Fruit fly (Drosophila melanogaster) whole organism, embryonic: ENCODE data around the gene CG42716.

Experiments
- Adf1 ChIP-seq: fragments of 200-800 bp; sonication (Bioruptor generic); IDR thresholded peaks from 2 replicates; pipeline ENCODE4 v1.3.6; 2022; ENCODE audit warnings: missing biosample characterization, missing genetic modification characterization
- Awh ChIP-seq: fragments of 200-800 bp; sonication (Bioruptor generic); IDR thresholded peaks from 2 replicates; pipeline ENCODE4, ENCODE4 v1.3.6; 2022; ENCODE audit warnings: missing biosample characterization, missing genetic modification characterization
- CG10321 ChIP-seq: fragments of 200-800 bp; sonication (Bioruptor generic); IDR thresholded peaks from 2 replicates; pipeline ENCODE4 v1.3.6; 2022; ENCODE audit warnings: missing biosample characterization, missing genetic modification characterization
- CG11504 ChIP-seq: fragments of 200-800 bp; sonication (Bioruptor generic); optimal IDR thresholded peaks from 3 replicates; lab custom pipeline; 2019; ENCODE audit warnings: missing biosample characterization, mild to moderate bottlenecking, missing genetic modification characterization, moderate library complexity
- CG14014 ChIP-seq: fragments of 200-800 bp; sonication (Bioruptor generic); IDR thresholded peaks from 2 replicates; pipeline ENCODE4 v1.3.6; 2022; ENCODE audit warnings: missing biosample characterization, missing genetic modification characterization
- CG14441 ChIP-seq: fragments of 200-800 bp; sonication (Bioruptor generic); IDR thresholded peaks from 2 replicates; pipeline ENCODE4 v1.3.6; 2022; ENCODE audit warnings: missing biosample characterization, missing genetic modification characterization
- CG16863 ChIP-seq: fragments of 200-800 bp; sonication (Bioruptor generic); optimal IDR thresholded peaks from 3 replicates; lab custom pipeline; 2016; ENCODE audit warnings: missing biosample characterization, missing genetic modification characterization
- CG2129 ChIP-seq: fragments of 200-800 bp; sonication (Bioruptor generic); IDR thresholded peaks from 2 replicates; pipeline ENCODE4 v1.3.6; 2022; ENCODE audit warnings: missing biosample characterization, missing genetic modification characterization; ENCODE audit not compliant: partially characterized antibody
- CG3163 ChIP-seq: fragments of 200-800 bp; sonication (Bioruptor generic); optimal IDR thresholded peaks from 3 replicates; lab custom pipeline; 2016; ENCODE audit warnings: missing biosample characterization, missing genetic modification characterization
- CG32532 ChIP-seq: fragments of 200-800 bp; sonication (Bioruptor generic); IDR thresholded peaks from 2 replicates; pipeline ENCODE4 v1.3.6; 2022; ENCODE audit warnings: missing biosample characterization, missing genetic modification characterization
- CG32767 ChIP-seq: fragments of 200-800 bp; sonication (Bioruptor generic); IDR thresholded peaks from 2 replicates; pipeline ENCODE4 v1.3.6; 2022; ENCODE audit warnings: missing biosample characterization, missing genetic modification characterization
- CG3281 ChIP-seq: fragments of 200-800 bp; sonication (Bioruptor generic); optimal IDR thresholded peaks from 3 replicates; lab custom pipeline; 2017; ENCODE audit warnings: missing biosample characterization, mild to moderate bottlenecking, missing genetic modification characterization
- CG33213 ChIP-seq: fragments of 200-800 bp; sonication (Bioruptor generic); optimal IDR thresholded peaks from 3 replicates; lab custom pipeline; 2016; ENCODE audit warnings: missing biosample characterization, missing genetic modification characterization
- CG3995 ChIP-seq: fragments of 200-800 bp; sonication (Bioruptor generic); optimal IDR thresholded peaks from 3 replicates; lab custom pipeline; 2016; ENCODE audit warnings: missing biosample characterization, missing genetic modification characterization
- CG6175 ChIP-seq: fragments of 200-800 bp; sonication (Bioruptor generic); IDR thresholded peaks from 3 replicates; pipeline ENCODE4 v1.3.6; 2022; ENCODE audit warnings: missing biosample characterization, missing genetic modification characterization
- CG6765 ChIP-seq: fragments of 200-800 bp; sonication (Bioruptor generic); optimal IDR thresholded peaks from 3 replicates; lab custom pipeline; 2017; ENCODE audit warnings: missing biosample characterization, mild to moderate bottlenecking, missing genetic modification characterization
- CG8089 ChIP-seq: fragments of 200-800 bp; sonication (Bioruptor generic); optimal IDR thresholded peaks from 3 replicates; lab custom pipeline; 2016; ENCODE audit warnings: missing biosample characterization, missing genetic modification characterization
- CG8765 ChIP-seq: fragments of 200-800 bp; sonication (Bioruptor generic); IDR thresholded peaks from 2 replicates; pipeline ENCODE4 v1.3.6; 2022; ENCODE audit warnings: missing biosample characterization, missing genetic modification characterization
- CG8944 ChIP-seq: fragments of 200-800 bp; sonication (Bioruptor generic); optimal IDR thresholded peaks from 3 replicates; lab custom pipeline; 2016; ENCODE audit warnings: missing biosample characterization, missing genetic modification characterization
- CG9437 ChIP-seq: fragments of 200-800 bp; sonication (Bioruptor generic); optimal IDR thresholded peaks from 2 replicates; lab custom pipeline; 2018; ENCODE audit warnings: missing biosample characterization, mild to moderate bottlenecking, missing genetic modification characterization
- Chrac-16 ChIP-seq: fragments of 200-800 bp; sonication (Bioruptor generic); optimal IDR thresholded peaks from 3 replicates; lab custom pipeline; 2016; ENCODE audit warnings: missing biosample characterization, missing genetic modification characterization
- Dbx ChIP-seq: fragments of 200-800 bp; sonication (Bioruptor generic); IDR thresholded peaks from 3 replicates; pipeline ENCODE4 v1.3.6; 2022; ENCODE audit warnings: missing biosample characterization, missing genetic modification characterization
- Eip74EF ChIP-seq, 2 experiments: fragments of 200-800 bp in 1 of 2; fragments of >200 bp in 1 of 2; sonication (Bioruptor generic) in 1 of 2; optimal IDR thresholded peaks; 2 replicates each; lab custom pipeline; 2017 to 2019; ENCODE audit warnings: missing biosample characterization in 2 of 2, missing genetic modification characterization in 2 of 2, mild to moderate bottlenecking in 1 of 2, moderate library complexity in 1 of 2
- HLH54F ChIP-seq: fragments of 200-800 bp; sonication (Bioruptor generic); optimal IDR thresholded peaks from 3 replicates; lab custom pipeline; 2016; ENCODE audit warnings: missing biosample characterization, missing genetic modification characterization
- HmgZ ChIP-seq: fragments of 200-800 bp; sonication (Bioruptor generic); optimal IDR thresholded peaks from 2 replicates; lab custom pipeline; 2018; ENCODE audit warnings: missing biosample characterization, mild to moderate bottlenecking, missing genetic modification characterization
- Hr51 ChIP-seq, 2 experiments: fragments of 200-800 bp; sonication (Bioruptor generic); optimal IDR thresholded peaks; 2 replicates in 1 of 2; 3 replicates in 1 of 2; lab custom pipeline; 2016 to 2018; ENCODE audit warnings: missing biosample characterization in 2 of 2, missing genetic modification characterization in 2 of 2, mild to moderate bottlenecking in 1 of 2, moderate library complexity in 1 of 2
- Lpt ChIP-seq: fragments of >200 bp; optimal IDR thresholded peaks from 2 replicates; lab custom pipeline; 2018; ENCODE audit warnings: missing biosample characterization, missing genetic modification characterization
- Oaz ChIP-seq: fragments of 200-800 bp; sonication (Bioruptor generic); IDR thresholded peaks from 2 replicates; pipeline ENCODE4 v1.3.6; 2022; ENCODE audit warnings: missing biosample characterization, missing genetic modification characterization
- Ravus ChIP-seq: fragments of 200-800 bp; sonication (Bioruptor generic); IDR thresholded peaks from 2 replicates; pipeline ENCODE4 v1.3.6; 2022; ENCODE audit warnings: missing biosample characterization, missing genetic modification characterization
- Sry-δ ChIP-seq: fragments of 200-800 bp; sonication (Bioruptor generic); optimal IDR thresholded peaks from 2 replicates; lab custom pipeline; 2016; ENCODE audit warnings: missing biosample characterization, missing genetic modification characterization
- YL-1 ChIP-seq: fragments of 200-800 bp; sonication (Bioruptor generic); optimal IDR thresholded peaks from 3 replicates; lab custom pipeline; 2017; ENCODE audit warnings: missing biosample characterization, mild to moderate bottlenecking, missing genetic modification characterization
- crol ChIP-seq: fragments of 200-800 bp; sonication (Bioruptor generic); IDR thresholded peaks from 2 replicates; pipeline ENCODE4 v1.3.6; 2022; ENCODE audit warnings: missing biosample characterization, missing genetic modification characterization
- da ChIP-seq: fragments of 200-800 bp; sonication (Bioruptor generic); optimal IDR thresholded peaks from 2 replicates; lab custom pipeline; 2016; ENCODE audit warnings: missing biosample characterization, missing genetic modification characterization
- disco-r ChIP-seq: fragments of 200-800 bp; sonication (Bioruptor generic); optimal IDR thresholded peaks from 2 replicates; lab custom pipeline; 2016; ENCODE audit warnings: missing biosample characterization, missing genetic modification characterization
- dmrt99B ChIP-seq: fragments of 200-800 bp; sonication (Bioruptor generic); optimal IDR thresholded peaks from 2 replicates; lab custom pipeline; 2018; ENCODE audit warnings: missing biosample characterization, mild to moderate bottlenecking, missing genetic modification characterization, moderate library complexity
- en ChIP-seq: fragments of 200-800 bp; sonication (Bioruptor generic); optimal IDR thresholded peaks from 2 replicates; lab custom pipeline; 2016; ENCODE audit warnings: missing biosample characterization, missing genetic modification characterization
- grau ChIP-seq: fragments of 200-800 bp; optimal IDR thresholded peaks from 3 replicates; lab custom pipeline; 2019; ENCODE audit warnings: missing biosample characterization, mild to moderate bottlenecking, missing genetic modification characterization, moderate library complexity
- gsb ChIP-seq: fragments of 200-800 bp; sonication (Bioruptor generic); IDR thresholded peaks from 2 replicates; pipeline ENCODE4 v1.3.6; 2022; ENCODE audit warnings: missing biosample characterization, missing genetic modification characterization
- ind ChIP-seq: fragments of 200-800 bp; sonication (Bioruptor generic); optimal IDR thresholded peaks from 3 replicates; lab custom pipeline; 2016; ENCODE audit warnings: missing biosample characterization, missing genetic modification characterization
- lab ChIP-seq: fragments of 200-800 bp; sonication (Bioruptor generic); optimal IDR thresholded peaks from 3 replicates; lab custom pipeline; 2017; ENCODE audit warnings: missing biosample characterization, missing genetic modification characterization, mild to moderate bottlenecking, moderate library complexity, missing genetic modification reagents
- nerfin-1 ChIP-seq: fragments of 200-800 bp; sonication (Bioruptor generic); optimal IDR thresholded peaks from 3 replicates; lab custom pipeline; 2019; ENCODE audit warnings: missing biosample characterization, mild to moderate bottlenecking, missing genetic modification characterization, moderate library complexity
- p53 ChIP-seq: fragments of 200-800 bp; sonication (Bioruptor generic); optimal IDR thresholded peaks from 2 replicates; lab custom pipeline; 2016; ENCODE audit warnings: missing biosample characterization, missing genetic modification characterization
- pnt ChIP-seq: fragments of 200-800 bp; sonication (Bioruptor generic); optimal IDR thresholded peaks from 3 replicates; lab custom pipeline; 2016; ENCODE audit warnings: missing biosample characterization, missing genetic modification characterization
- pros ChIP-seq: fragments of 200-800 bp; sonication (Bioruptor generic); optimal IDR thresholded peaks from 3 replicates; lab custom pipeline; 2019; ENCODE audit warnings: missing biosample characterization, mild to moderate bottlenecking, missing genetic modification characterization, moderate library complexity
- psq ChIP-seq: fragments of 200-800 bp; sonication (Bioruptor generic); optimal IDR thresholded peaks from 2 replicates; lab custom pipeline; 2017; ENCODE audit warnings: missing biosample characterization, missing genetic modification characterization
- pum ChIP-seq: fragments of 200-800 bp; sonication (Bioruptor generic); optimal IDR thresholded peaks from 2 replicates; lab custom pipeline; 2016; ENCODE audit warnings: missing biosample characterization, missing genetic modification characterization
- row ChIP-seq: fragments of 200-800 bp; sonication (Bioruptor generic); IDR thresholded peaks from 3 replicates; pipeline ENCODE4 v1.3.6; 2022; ENCODE audit warnings: missing biosample characterization, missing genetic modification characterization
- sima ChIP-seq: fragments of 200-800 bp; sonication (Bioruptor generic); optimal IDR thresholded peaks from 2 replicates; lab custom pipeline; 2016; ENCODE audit warnings: missing biosample characterization, missing genetic modification characterization
- sug ChIP-seq: fragments of 200-800 bp; optimal IDR thresholded peaks from 2 replicates; lab custom pipeline; 2019; ENCODE audit warnings: missing biosample characterization, mild to moderate bottlenecking, missing genetic modification characterization, moderate library complexity
- tup ChIP-seq: fragments of 200-800 bp; sonication (Bioruptor generic); optimal IDR thresholded peaks from 2 replicates; lab custom pipeline; 2016; ENCODE audit warnings: missing biosample characterization, mild to moderate bottlenecking, missing genetic modification characterization, moderate library complexity
- vnd ChIP-seq: fragments of 200-800 bp; sonication (Bioruptor generic); IDR thresholded peaks from 3 replicates; pipeline ENCODE4 v1.3.6; 2022; ENCODE audit warnings: missing biosample characterization, missing genetic modification characterization; ENCODE audit not compliant: partially characterized antibody
- zf30C ChIP-seq: fragments of 200-800 bp; sonication (Bioruptor generic); optimal IDR thresholded peaks from 3 replicates; lab custom pipeline; 2018; ENCODE audit warnings: missing biosample characterization, mild to moderate bottlenecking, missing genetic modification characterization

The CG42716 gene

dm6 chr3L:16048086-16048485, 14.5 kb downstream of the CG42716 start (continued):
- TF ChIP-seq sug (tag; lab: Kevin White, UChicago), result peak; percentile 59
- TF ChIP-seq row (GFP tag; lab: Robert Waterston, UW), result peak; percentile 71
- TF ChIP-seq Eip74EF (GFP tag; optimal IDR thresholded peaks at IDR 0.05; lab: Kevin White, UChicago), result no peak
- no peak for TF ChIP-seq Oaz (GFP tag; lab: Robert Waterston, UW)
- TF ChIP-seq CG6175 (GFP tag; lab: Robert Waterston, UW), result 0 out of 3 replicates have a peak, but pooled peaks have one; percentile 67
- TF ChIP-seq CG14441 (GFP tag; lab: Robert Waterston, UW), result peak; percentile 75
- peak; percentile 29 for TF ChIP-seq HmgZ
- no peak for TF ChIP-seq da (GFP tag; lab: Kevin White, UChicago)
- TF ChIP-seq pros, result no peak
- no peak for TF ChIP-seq nerfin-1 (tag; lab: Kevin White, UChicago)
- peak; percentile 50 to 54 for TF ChIP-seq Hr51 (GFP tag; optimal IDR thresholded peaks at IDR 0.05; lab: Kevin White, UChicago)
- TF ChIP-seq Chrac-16 (GFP tag; lab: Kevin White, UChicago), result peak; percentile 38
- TF ChIP-seq psq (GFP tag; lab: Kevin White, UChicago), result no peak
- 0 out of 3 replicates have a peak, but pooled peaks have one; percentile 40 for TF ChIP-seq Dbx
- peak; percentile 71 for TF ChIP-seq CG14014 (GFP tag; lab: Robert Waterston, UW)
- TF ChIP-seq grau (tag; lab: Kevin White, UChicago), result peak; percentile 62
- no peak for TF ChIP-seq CG16863
- peak; percentile 66 for TF ChIP-seq CG3281
- TF ChIP-seq vnd (GFP tag; lab: Robert Waterston, UW), result no peak
- peak; percentile 34 for TF ChIP-seq CG32767
- TF ChIP-seq YL-1 (GFP tag; lab: Kevin White, UChicago), result no peak
- peak; percentile 23 for TF ChIP-seq CG8089
- no peak; the same call in 1 of the 2 replicates for TF ChIP-seq CG10321 (GFP tag; lab: Robert Waterston, UW)
- TF ChIP-seq en (GFP tag; lab: Kevin White, UChicago), result no peak
- TF ChIP-seq pnt (GFP tag; lab: Kevin White, UChicago), result no peak
- TF ChIP-seq dmrt99B (tag; lab: Kevin White, UChicago), result no peak
- TF ChIP-seq pum (GFP tag; lab: Kevin White, UChicago), result no peak
- no peak for TF ChIP-seq CG3163 (GFP tag; lab: Kevin White, UChicago)
- peak; percentile 56 for TF ChIP-seq ind
- no peak for TF ChIP-seq zf30C (GFP tag; lab: Kevin White, UChicago)
- TF ChIP-seq CG2129 (GFP tag; lab: Robert Waterston, UW), result no peak
- no peak for TF ChIP-seq disco-r
- TF ChIP-seq Sry-δ (GFP tag; lab: Kevin White, UChicago), result no peak
- TF ChIP-seq CG6765 (GFP tag; lab: Kevin White, UChicago), result no peak
- no peak for TF ChIP-seq tup
- peak; percentile 78 for TF ChIP-seq CG32532 (GFP tag; lab: Robert Waterston, UW)
- TF ChIP-seq Adf1 (GFP tag; lab: Robert Waterston, UW), result no peak
- TF ChIP-seq Awh (GFP tag; lab: Robert Waterston, UW), result 0 out of 2 replicates have a peak, but pooled peaks have one; percentile 28
- TF ChIP-seq CG9437 (GFP tag; lab: Kevin White, UChicago), result no peak
- peak; percentile 46 for TF ChIP-seq CG11504 (tag; lab: Kevin White, UChicago)
- no peak for TF ChIP-seq CG33213 (GFP tag; lab: Kevin White, UChicago)
- TF ChIP-seq HLH54F, result peak; percentile 45
- TF ChIP-seq p53, result no peak
- TF ChIP-seq lab, result peak; percentile 74
- TF ChIP-seq Ravus, result no peak; the same call in 1 of the 2 replicates
- TF ChIP-seq gsb (GFP tag; lab: Robert Waterston, UW), result peak; percentile 58
- no peak for TF ChIP-seq CG8944 (GFP tag; lab: Kevin White, UChicago)
- TF ChIP-seq crol (GFP tag; lab: Robert Waterston, UW), result no peak
- TF ChIP-seq sima (GFP tag; lab: Kevin White, UChicago), result no peak
- TF ChIP-seq Lpt (GFP tag; lab: Kevin White, UChicago), result no peak
- TF ChIP-seq CG3995 (GFP tag; lab: Kevin White, UChicago), result no peak
- no peak for TF ChIP-seq CG8765 (GFP tag; lab: Robert Waterston, UW)
